Worm (Caenorhabditis elegans) whole organism, L2 larva: ENCODE results near the gene C16C4.18.

Source experiments
- ama-1 ChIP-seq: fragments of 150-350 bp; optimal IDR thresholded peaks from 2 replicates; lab custom pipeline; 2018; ENCODE audit warnings: inconsistent platforms
- ceh-16 ChIP-seq: fragments of 150-350 bp; optimal IDR thresholded peaks from 2 replicates; lab custom pipeline; 2014; ENCODE audit warnings: missing biosample characterization, missing genetic modification characterization
- mab-5 ChIP-seq: fragments of 150-350 bp; optimal IDR thresholded peaks from 2 replicates; lab custom pipeline; 2014; ENCODE audit warnings: missing biosample characterization, missing genetic modification characterization
- mdl-1 ChIP-seq, 2 experiments: fragments of 150-350 bp in 1 of 2; sonication (generic microtip) in 1 of 2; optimal IDR thresholded peaks; 2 replicates each; lab custom pipeline; 2017; ENCODE audit warnings: missing biosample characterization in 2 of 2, missing genetic modification characterization in 2 of 2
- nhr-11 ChIP-seq: fragments of 150-350 bp; optimal IDR thresholded peaks from 2 replicates; lab custom pipeline; 2014; ENCODE audit warnings: missing biosample characterization, missing genetic modification characterization
- nhr-25 ChIP-seq: fragments of 150-350 bp; sonication (generic microtip); optimal IDR thresholded peaks from 3 replicates; lab custom pipeline; 2014; ENCODE audit warnings: missing biosample characterization, missing genetic modification characterization
- peb-1 ChIP-seq: fragments of 150-350 bp; optimal IDR thresholded peaks from 2 replicates; lab custom pipeline; 2014; ENCODE audit warnings: missing biosample characterization, missing genetic modification characterization
- snpc-4 ChIP-seq: fragments of 150-350 bp; optimal IDR thresholded peaks from 2 replicates; lab custom pipeline; 2014; ENCODE audit warnings: missing biosample characterization, missing genetic modification characterization
- ztf-11 ChIP-seq: sonication (generic microtip); optimal IDR thresholded peaks from 2 replicates; lab custom pipeline; 2017; ENCODE audit warnings: missing biosample characterization, missing genetic modification characterization
- ztf-4 ChIP-seq: fragments of 150-350 bp; optimal IDR thresholded peaks from 2 replicates; lab custom pipeline; 2014; ENCODE audit warnings: missing biosample characterization, missing genetic modification characterization

DNA sequence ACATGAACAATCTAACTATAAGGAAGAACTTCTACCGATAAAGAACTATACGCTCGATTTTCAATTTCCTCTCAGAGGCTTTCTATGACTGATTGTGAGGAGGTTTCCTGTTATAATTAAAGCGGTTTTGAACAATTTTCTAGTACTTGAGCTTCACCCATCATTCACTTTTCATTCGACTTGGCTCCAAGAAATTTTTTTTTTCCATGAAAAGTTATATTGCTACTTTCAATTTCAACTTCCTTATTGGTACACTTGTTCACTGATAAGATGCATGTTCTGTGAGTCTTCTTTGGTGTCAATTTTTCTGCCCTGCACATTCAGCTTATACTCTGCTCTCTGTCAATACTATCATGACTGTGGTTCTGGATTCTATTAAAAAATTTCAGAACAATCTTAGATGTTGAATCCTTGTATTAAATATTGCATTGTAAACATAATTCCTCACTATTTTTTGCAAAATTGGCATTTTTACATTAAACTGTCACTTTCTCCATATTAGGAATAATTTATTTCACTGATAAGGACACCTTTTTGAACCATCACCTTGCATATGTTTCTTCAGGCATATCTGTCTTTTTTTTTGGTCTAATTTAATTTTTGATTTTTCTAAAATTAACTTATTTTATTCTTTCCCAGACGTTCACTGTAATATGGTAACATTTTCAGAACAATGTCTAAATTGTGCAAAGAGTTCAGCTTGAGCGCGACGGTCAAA, 9.9 kb upstream of the C16C4.18 start, which contains the start of gene math-10:
- TF ChIP-seq mdl-1 (tag; optimal IDR thresholded peaks at IDR 0.05; lab: Kevin White, UChicago) (no peak), nhr-11 (tag; lab: Kevin White, UChicago) (no peak), ceh-16 (tag; lab: Kevin White, UChicago) (no peak), snpc-4 (no peak), mab-5 (tag; lab: Kevin White, UChicago) (no peak), ztf-4 (no peak), ama-1 (lab: Kevin White, UChicago) (no peak), nhr-25 (tag; lab: Kevin White, UChicago) (no peak), peb-1 (tag; lab: Kevin White, UChicago) (no peak), ztf-11 (tag; lab: Kevin White, UChicago) (no peak)
